Fruit fly (Drosophila melanogaster): Measurements from ENCODE around the gene CG7443.

CG7443 gene

DNA sequence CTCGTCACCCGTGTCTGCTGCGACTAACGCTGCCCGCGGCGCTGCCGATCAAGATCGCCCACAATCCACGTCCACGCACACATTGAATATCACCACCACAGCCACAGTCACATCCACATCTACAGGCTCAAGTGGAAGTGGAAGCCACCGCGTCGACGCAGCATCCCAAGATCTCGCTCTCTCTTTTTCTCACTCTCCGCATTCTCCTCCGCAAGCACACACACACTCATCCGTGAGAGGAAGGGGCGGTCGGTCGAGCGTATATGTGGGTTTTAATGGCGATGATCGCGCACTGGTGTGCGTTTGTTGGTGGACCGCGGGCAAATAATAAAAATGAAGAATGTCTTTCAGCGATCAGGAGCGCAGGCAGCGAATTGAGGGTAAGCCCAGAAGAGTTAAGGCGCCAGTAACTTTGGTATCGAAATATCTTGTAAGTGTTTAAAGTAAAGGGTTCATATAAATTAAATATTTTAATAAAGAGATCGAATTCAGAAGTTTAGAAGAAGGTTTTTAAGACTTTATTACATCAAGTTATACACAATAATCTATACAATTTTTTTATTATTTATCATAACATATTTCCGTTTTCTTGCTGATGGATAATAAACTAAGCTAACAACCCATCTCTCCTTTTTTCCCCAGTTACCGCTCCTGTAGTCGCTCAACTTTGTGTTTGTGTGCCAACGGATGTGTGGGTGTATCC lies 9.8 kb downstream of the CG7443 start, which contains the start of gene Poxm (continued):
- TF ChIP-seq gcm (GFP tag; optimal IDR thresholded peaks at IDR 0.05) (peak; percentile 86), Kr (GFP tag; optimal IDR thresholded peaks at IDR 0.05) (peak; percentile 36), sens (GFP tag) (peak; percentile 96), hkb (optimal IDR thresholded peaks at IDR 0.05) (no peak), hkb (GFP tag; IDR thresholded peaks at IDR 0.05) (peak; percentile 83), CG15269 (tag; optimal IDR thresholded peaks at IDR 0.05) (peak; percentile 92), bowl (GFP tag; IDR thresholded peaks at IDR 0.05) (no peak), CG10543 (GFP tag; optimal IDR thresholded peaks at IDR 0.05) (peak; percentile 85), pnt (GFP tag; optimal IDR thresholded peaks at IDR 0.05) (peak; percentile 80), CG3726 (GFP tag; IDR thresholded peaks at IDR 0.05) (peak; percentile 75; the same call in 2 of the 3 replicates), CG14014 (GFP tag; IDR thresholded peaks at IDR 0.05) (peak; percentile 82; the same call in 1 of the 2 replicates), CG31388 (GFP tag; optimal IDR thresholded peaks at IDR 0.05) (peak; percentile 83), CG2678 (tag; optimal IDR thresholded peaks at IDR 0.05) (peak; percentile 96), CG13894 (tag; optimal IDR thresholded peaks at IDR 0.05) (no peak), CG13775 (GFP tag; optimal IDR thresholded peaks at IDR 0.05) (peak; percentile 87), Camta (GFP tag; optimal IDR thresholded peaks at IDR 0.05) (peak; percentile 66), Scr (GFP tag; IDR thresholded peaks at IDR 0.05; ENCODE audit: partially characterized antibody) (no peak; the same call in 1 of the 2 replicates), lmd (GFP tag; IDR thresholded peaks at IDR 0.05) (peak; percentile 94), CG4282 (GFP tag; optimal IDR thresholded peaks at IDR 0.05) (no peak), CG10654 (GFP tag; optimal IDR thresholded peaks at IDR 0.05) (peak; percentile 87), dmrt11E (tag; optimal IDR thresholded peaks at IDR 0.05) (peak; percentile 91), Gug (GFP tag; IDR thresholded peaks at IDR 0.05) (peak; percentile 94), bigmax (GFP tag; optimal IDR thresholded peaks at IDR 0.05) (no peak), vnd (GFP tag; IDR thresholded peaks at IDR 0.05; ENCODE audit: partially characterized antibody) (no peak), CG7357 (GFP tag; IDR thresholded peaks at IDR 0.05) (peak; percentile 87), Jarid2 (GFP tag; optimal IDR thresholded peaks at IDR 0.05) (peak; percentile 56), en (GFP tag; optimal IDR thresholded peaks at IDR 0.05) (no peak), CG9437 (GFP tag; optimal IDR thresholded peaks at IDR 0.05) (peak; percentile 86), vfl (GFP tag; optimal IDR thresholded peaks at IDR 0.05) (peak; percentile 58), luna (GFP tag; optimal IDR thresholded peaks at IDR 0.05) (no peak), CG8944 (GFP tag; optimal IDR thresholded peaks at IDR 0.05) (peak; percentile 40), Nf-YB (GFP tag; optimal IDR thresholded peaks at IDR 0.05) (peak; percentile 94), CG10565 (GFP tag; optimal IDR thresholded peaks at IDR 0.05) (peak; percentile 33), BEAF-32 (GFP tag; optimal IDR thresholded peaks at IDR 0.05) (peak; percentile 5), Side (GFP tag; optimal IDR thresholded peaks at IDR 0.05) (peak; percentile 54), Mes4 (GFP tag; optimal IDR thresholded peaks at IDR 0.05) (no peak), CG4404 (GFP tag; IDR thresholded peaks at IDR 0.05) (peak; percentile 96), stwl (tag; optimal IDR thresholded peaks at IDR 0.05) (no peak), seq (GFP tag; IDR thresholded peaks at IDR 0.05) (peak; percentile 78), klu (GFP tag; IDR thresholded peaks at IDR 0.05) (peak; percentile 84), kah (GFP tag; optimal IDR thresholded peaks at IDR 0.05) (peak; percentile 77), CG12236 (GFP tag; optimal IDR thresholded peaks at IDR 0.05) (no peak), CG2202 (tag; optimal IDR thresholded peaks at IDR 0.05) (peak; percentile 65), CG31441 (GFP tag; IDR thresholded peaks at IDR 0.05) (peak; percentile 95), al (GFP tag; IDR thresholded peaks at IDR 0.05) (peak; percentile 84), Ets65A (GFP tag) (peak; percentile 98), CG15479 (GFP tag; optimal IDR thresholded peaks at IDR 0.05) (no peak), YL-1 (GFP tag; optimal IDR thresholded peaks at IDR 0.05) (peak; percentile 21), CG6654 (GFP tag; optimal IDR thresholded peaks at IDR 0.05) (peak; percentile 78), Six4 (GFP tag; optimal IDR thresholded peaks at IDR 0.05) (peak; percentile 88)
